Worm (Caenorhabditis elegans) whole organism, young adult: ENCODE measurements around the gene nlp-51.

Experiments used
- C17E4.6 ChIP-seq: fragments of 200-800 bp; sonication (Bioruptor generic); IDR thresholded peaks from 2 replicates; pipeline ENCODE4 v1.3.6; 2022; ENCODE audit warnings: missing genetic modification reagents, missing genetic modification characterization, missing compliant biosample characterization
- F39B2.1 ChIP-seq: fragments of 200-800 bp; sonication (Bioruptor generic); IDR thresholded peaks from 2 replicates; pipeline ENCODE4 v1.3.6; 2022; ENCODE audit warnings: missing genetic modification reagents, missing genetic modification characterization, missing compliant biosample characterization
- F52B5.7 ChIP-seq: sonication (generic microtip); optimal IDR thresholded peaks from 2 replicates; lab custom pipeline; 2016; ENCODE audit warnings: mild to moderate bottlenecking, missing genetic modification characterization, missing compliant biosample characterization
- F55B11.4 ChIP-seq: sonication (generic microtip); optimal IDR thresholded peaks from 2 replicates; lab custom pipeline; 2016; ENCODE audit warnings: missing compliant biosample characterization, missing genetic modification characterization, borderline replicate concordance; ENCODE audit not compliant: insufficient read depth
- atf-7 ChIP-seq: sonication (generic microtip); optimal IDR thresholded peaks from 2 replicates; lab custom pipeline; 2017; ENCODE audit warnings: mild to moderate bottlenecking, missing genetic modification characterization, missing compliant biosample characterization
- athp-1 ChIP-seq: sonication (generic microtip); optimal IDR thresholded peaks from 2 replicates; lab custom pipeline; 2017; ENCODE audit warnings: mild to moderate bottlenecking, missing genetic modification characterization, missing compliant biosample characterization
- bed-2 ChIP-seq: fragments of 200-800 bp; sonication (Bioruptor generic); IDR thresholded peaks from 2 replicates; pipeline ENCODE4 v1.3.6; 2022; ENCODE audit warnings: missing genetic modification reagents, missing genetic modification characterization, missing compliant biosample characterization
- ccch-3 ChIP-seq: fragments of 200-800 bp; sonication (Bioruptor generic); optimal IDR thresholded peaks from 2 replicates; lab custom pipeline; 2018; ENCODE audit warnings: mild to moderate bottlenecking, missing genetic modification characterization, missing compliant biosample characterization
- egrh-3 ChIP-seq: fragments of 200-800 bp; sonication (Bioruptor generic); IDR thresholded peaks from 2 replicates; pipeline ENCODE4 v1.3.6; 2022; ENCODE audit warnings: missing genetic modification reagents, missing genetic modification characterization, missing compliant biosample characterization
- hmg-20 ChIP-seq: fragments of 200-800 bp; sonication (Bioruptor generic); IDR thresholded peaks from 2 replicates; pipeline ENCODE4 v1.3.6; 2022; ENCODE audit warnings: missing genetic modification reagents, missing genetic modification characterization, missing compliant biosample characterization
- nhr-80 ChIP-seq: sonication (generic microtip); optimal IDR thresholded peaks from 2 replicates; lab custom pipeline; 2016; ENCODE audit warnings: missing genetic modification characterization, missing compliant biosample characterization
- xnd-1 ChIP-seq: sonication (generic microtip); optimal IDR thresholded peaks from 2 replicates; lab custom pipeline; 2016; ENCODE audit warnings: missing genotype, missing genetic modification reagents, missing genetic modification characterization, missing compliant biosample characterization
- zim-3 ChIP-seq: sonication (generic microtip); optimal IDR thresholded peaks from 2 replicates; lab custom pipeline; 2017; ENCODE audit warnings: mild to moderate bottlenecking, missing genetic modification characterization, moderate library complexity, missing compliant biosample characterization

DNA sequence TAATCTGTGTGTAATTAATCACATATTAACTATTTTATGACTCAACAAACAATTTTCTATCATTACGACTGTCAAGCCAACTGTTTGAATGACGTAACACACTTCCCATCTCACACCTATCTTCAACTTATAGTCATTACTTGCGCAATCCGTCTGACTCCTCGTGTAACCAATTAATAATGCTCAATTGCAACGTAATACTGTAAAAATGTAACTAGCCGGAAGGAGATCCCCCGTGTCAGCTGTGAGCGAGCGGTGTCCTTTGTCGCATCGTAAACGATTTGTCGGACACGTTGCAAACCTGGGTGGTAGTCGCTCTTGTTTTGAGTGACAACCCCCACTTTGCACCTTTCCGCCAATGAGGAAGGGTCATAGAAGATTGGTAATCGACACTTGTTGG is 31.3 kb downstream of the nlp-51 start:
- TF ChIP-seq bed-2 (GFP tag; lab: Robert Waterston, UW): no peak
- TF ChIP-seq atf-7: no peak
- no peak for TF ChIP-seq nhr-80 (tag; lab: Kevin White, UChicago)
- no peak for TF ChIP-seq F39B2.1
- no peak for TF ChIP-seq athp-1 (tag; lab: Kevin White, UChicago)
- no peak for TF ChIP-seq F55B11.4 (tag; lab: Kevin White, UChicago)
- TF ChIP-seq F52B5.7 (tag; lab: Kevin White, UChicago): no peak
- TF ChIP-seq ccch-3 (GFP tag; lab: Kevin White, UChicago): no peak
- TF ChIP-seq egrh-3 (GFP tag; lab: Robert Waterston, UW): no peak
- TF ChIP-seq zim-3 (tag; lab: Kevin White, UChicago): no peak
- TF ChIP-seq hmg-20 (GFP tag; lab: Robert Waterston, UW): no peak
- no peak for TF ChIP-seq xnd-1 (tag; lab: Kevin White, UChicago)
- no peak for TF ChIP-seq C17E4.6 (GFP tag; lab: Robert Waterston, UW)
